Worm (Caenorhabditis elegans): ENCODE results near the gene fbxb-19.

DNA sequence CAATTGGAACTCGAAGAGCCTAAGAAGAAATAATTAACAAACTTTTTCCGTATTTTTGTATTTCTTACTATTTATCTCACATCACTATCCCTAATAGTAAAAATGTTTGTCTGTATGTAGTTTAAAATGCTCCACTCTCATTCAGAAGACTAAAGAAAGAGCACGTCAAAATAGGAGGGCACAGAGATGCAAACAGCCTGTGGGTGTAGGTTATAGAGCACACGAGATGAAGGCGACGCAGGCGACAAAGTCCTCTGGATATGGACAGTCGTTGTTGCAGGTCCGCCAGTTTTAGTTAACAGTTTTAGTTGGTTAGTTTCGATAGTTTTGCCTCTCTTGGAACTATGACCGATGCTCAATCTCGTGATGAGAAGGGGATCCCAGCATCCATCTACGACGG is 43.0 kb upstream of the fbxb-19 start, which contains the start of gene ceh-82:
- TF ChIP-seq peb-1 (tag; optimal IDR thresholded peaks at IDR 0.05) (no peak), nhr-23 (tag; optimal IDR thresholded peaks at IDR 0.05) (no peak), elt-1 (tag; optimal IDR thresholded peaks at IDR 0.05) (no peak), nhr-237 (tag; optimal IDR thresholded peaks at IDR 0.05) (no peak), unc-62 (GFP tag; optimal IDR thresholded peaks at IDR 0.05) (no peak), R02D3.7 (tag; optimal IDR thresholded peaks at IDR 0.05) (no peak), lsy-2 (tag; optimal IDR thresholded peaks at IDR 0.05) (no peak), mab-5 (tag; optimal IDR thresholded peaks at IDR 0.05) (no peak)

Measured in whole organism, L2 larva.